Fruit fly (Drosophila melanogaster) whole organism, embryonic: ENCODE data around the gene bsf.

Experiments used
- Ada2b ChIP-seq: fragments of 200-800 bp; sonication (Bioruptor generic); IDR thresholded peaks from 2 replicates; pipeline ENCODE4 v1.3.6; 2022; ENCODE audit warnings: missing biosample characterization, missing genetic modification characterization
- Adf1 ChIP-seq: fragments of 200-800 bp; sonication (Bioruptor generic); IDR thresholded peaks from 2 replicates; pipeline ENCODE4 v1.3.6; 2022; ENCODE audit warnings: missing biosample characterization, missing genetic modification characterization
- BEAF-32 ChIP-seq: fragments of 200-800 bp; sonication (Bioruptor generic); optimal IDR thresholded peaks from 3 replicates; lab custom pipeline; 2017; ENCODE audit warnings: missing biosample characterization, missing genetic modification characterization, mild to moderate bottlenecking, moderate library complexity, missing genetic modification reagents
- CG11723 ChIP-seq: fragments of 200-800 bp; sonication (Bioruptor generic); optimal IDR thresholded peaks from 2 replicates; lab custom pipeline; 2017; ENCODE audit warnings: missing biosample characterization, mild to moderate bottlenecking, missing genetic modification characterization
- CG15696 ChIP-seq: fragments of 200-800 bp; sonication (Bioruptor generic); optimal IDR thresholded peaks from 2 replicates; lab custom pipeline; 2019; ENCODE audit warnings: missing biosample characterization, mild to moderate bottlenecking, missing genetic modification characterization, moderate library complexity
- CG17361 ChIP-seq: fragments of 200-800 bp; sonication (Bioruptor generic); IDR thresholded peaks from 3 replicates; pipeline ENCODE4 v1.3.6; 2022; ENCODE audit warnings: missing biosample characterization, missing genetic modification characterization
- CG17385 ChIP-seq: fragments of 200-800 bp; sonication (Bioruptor generic); optimal IDR thresholded peaks from 3 replicates; lab custom pipeline; 2018; ENCODE audit warnings: missing biosample characterization, mild to moderate bottlenecking, missing genetic modification characterization
- CG18764 ChIP-seq: fragments of 200-800 bp; sonication (Bioruptor generic); optimal IDR thresholded peaks from 3 replicates; lab custom pipeline; 2016; ENCODE audit warnings: missing biosample characterization, missing genetic modification characterization
- CG2889 ChIP-seq: fragments of 200-800 bp; sonication (Bioruptor generic); IDR thresholded peaks from 3 replicates; pipeline ENCODE4 v1.3.6; 2022; ENCODE audit warnings: missing biosample characterization, missing genetic modification characterization
- CG30431 ChIP-seq: fragments of 200-800 bp; sonication (Bioruptor generic); optimal IDR thresholded peaks from 2 replicates; lab custom pipeline; 2017; ENCODE audit warnings: missing biosample characterization, missing genetic modification characterization
- CG3281 ChIP-seq: fragments of 200-800 bp; sonication (Bioruptor generic); optimal IDR thresholded peaks from 3 replicates; lab custom pipeline; 2017; ENCODE audit warnings: missing biosample characterization, mild to moderate bottlenecking, missing genetic modification characterization
- CG34376 ChIP-seq: fragments of 200-800 bp; sonication (Bioruptor generic); optimal IDR thresholded peaks from 2 replicates; lab custom pipeline; 2018; ENCODE audit warnings: missing biosample characterization, mild to moderate bottlenecking, missing genetic modification characterization
- CG4328 ChIP-seq: fragments of 200-800 bp; sonication (Bioruptor generic); optimal IDR thresholded peaks from 3 replicates; lab custom pipeline; 2017; ENCODE audit warnings: missing biosample characterization, missing genetic modification reagents, missing genetic modification characterization
- CG43689 ChIP-seq: fragments of 200-800 bp; sonication (Bioruptor generic); IDR thresholded peaks from 2 replicates; pipeline ENCODE4 v1.3.6; 2022; ENCODE audit warnings: missing biosample characterization, missing genetic modification characterization
- CG6813 ChIP-seq: fragments of 200-800 bp; sonication (Bioruptor generic); optimal IDR thresholded peaks from 2 replicates; lab custom pipeline; 2017; ENCODE audit warnings: missing biosample characterization, missing genetic modification characterization, mild to moderate bottlenecking, moderate library complexity, missing genetic modification reagents
- CG7271 ChIP-seq: fragments of 200-800 bp; sonication (Bioruptor generic); optimal IDR thresholded peaks from 2 replicates; lab custom pipeline; 2018; ENCODE audit warnings: missing biosample characterization, mild to moderate bottlenecking, missing genetic modification characterization, moderate library complexity
- CG8388 ChIP-seq: fragments of 200-800 bp; sonication (Bioruptor generic); optimal IDR thresholded peaks from 2 replicates; lab custom pipeline; 2019; ENCODE audit warnings: missing biosample characterization, mild to moderate bottlenecking, missing genetic modification characterization, moderate library complexity
- CG8924 ChIP-seq: fragments of 200-800 bp; optimal IDR thresholded peaks from 3 replicates; lab custom pipeline; 2019; ENCODE audit warnings: missing biosample characterization, mild to moderate bottlenecking, missing genetic modification characterization, moderate library complexity
- Deaf1 ChIP-seq: fragments of 200-800 bp; optimal IDR thresholded peaks from 3 replicates; lab custom pipeline; 2019; ENCODE audit warnings: missing biosample characterization, mild to moderate bottlenecking, missing genetic modification characterization, moderate library complexity
- Drgx ChIP-seq: fragments of 200-800 bp; sonication (Bioruptor generic); IDR thresholded peaks from 2 replicates; pipeline ENCODE4 v1.3.6; 2022; ENCODE audit warnings: missing biosample characterization, missing genetic modification characterization
- Eip74EF ChIP-seq, 2 experiments: fragments of 200-800 bp in 1 of 2; fragments of >200 bp in 1 of 2; sonication (Bioruptor generic) in 1 of 2; optimal IDR thresholded peaks; 2 replicates each; lab custom pipeline; 2017 to 2019; ENCODE audit warnings: missing biosample characterization in 2 of 2, missing genetic modification characterization in 2 of 2, mild to moderate bottlenecking in 1 of 2, moderate library complexity in 1 of 2
- HLH3B ChIP-seq: fragments of 200-800 bp; sonication (Bioruptor generic); IDR thresholded peaks from 2 replicates; pipeline ENCODE4 v1.3.6; 2022; ENCODE audit warnings: missing biosample characterization, missing genetic modification characterization
- HmgD ChIP-seq: fragments of 200-800 bp; sonication (Bioruptor generic); optimal IDR thresholded peaks from 3 replicates; lab custom pipeline; 2016; ENCODE audit warnings: missing biosample characterization, missing genetic modification characterization
- Med ChIP-seq: fragments of 200-800 bp; sonication (Bioruptor generic); peaks from one replicate; lab custom pipeline; 2016; ENCODE audit warnings: missing biosample characterization, missing genetic modification characterization, mild to moderate bottlenecking, inconsistent platforms, moderate library complexity
- Meics ChIP-seq: fragments of 200-800 bp; sonication (Bioruptor generic); optimal IDR thresholded peaks from 2 replicates; lab custom pipeline; 2017; ENCODE audit warnings: missing biosample characterization, mild to moderate bottlenecking, missing genetic modification characterization
- Optix ChIP-seq: fragments of 200-800 bp; sonication (Bioruptor generic); IDR thresholded peaks from 3 replicates; pipeline ENCODE4 v1.3.6; 2022; ENCODE audit warnings: missing biosample characterization, missing genetic modification characterization
- Xbp1 ChIP-seq: fragments of 200-800 bp; sonication (Bioruptor generic); optimal IDR thresholded peaks from 3 replicates; lab custom pipeline; 2016; ENCODE audit warnings: missing biosample characterization, mild to moderate bottlenecking, missing genetic modification characterization
- ap ChIP-seq: fragments of 200-800 bp; sonication (Bioruptor generic); IDR thresholded peaks from 2 replicates; pipeline ENCODE4 v1.3.6; 2022; ENCODE audit warnings: missing biosample characterization, missing genetic modification characterization
- bbx ChIP-seq: fragments of 200-800 bp; sonication (Bioruptor generic); IDR thresholded peaks from 2 replicates; pipeline ENCODE4 v1.3.6; 2022; ENCODE audit warnings: missing biosample characterization, missing genetic modification characterization; ENCODE audit not compliant: partially characterized antibody
- bigmax ChIP-seq: fragments of 200-800 bp; sonication (Bioruptor generic); optimal IDR thresholded peaks from 2 replicates; lab custom pipeline; 2018; ENCODE audit warnings: missing biosample characterization, mild to moderate bottlenecking, missing genetic modification characterization
- chinmo ChIP-seq: fragments of 200-800 bp; sonication (Bioruptor generic); IDR thresholded peaks from 4 replicates; pipeline ENCODE4 v1.3.6; 2022; ENCODE audit warnings: missing biosample characterization, missing genetic modification characterization; ENCODE audit not compliant: partially characterized antibody
- dpn ChIP-seq, 2 experiments: fragments of 200-800 bp; sonication (Bioruptor generic); optimal IDR thresholded peaks; 3 replicates each; lab custom pipeline; 2016; ENCODE audit warnings: missing biosample characterization in 2 of 2, missing genetic modification characterization in 2 of 2
- emc ChIP-seq: fragments of 200-800 bp; sonication (Bioruptor generic); optimal IDR thresholded peaks from 2 replicates; lab custom pipeline; 2016; ENCODE audit warnings: missing biosample characterization, missing genetic modification characterization
- esg ChIP-seq: fragments of 200-800 bp; sonication (Bioruptor generic); conservative IDR thresholded peaks from 2 replicates; pipeline ENCODE4 v1.3.6; 2022; ENCODE audit warnings: missing biosample characterization, missing genetic modification characterization
- ftz-f1 ChIP-seq: fragments of 200-800 bp; sonication (Bioruptor generic); optimal IDR thresholded peaks from 2 replicates; lab custom pipeline; 2016; ENCODE audit warnings: missing biosample characterization, missing genetic modification characterization
- gcm ChIP-seq: fragments of 200-800 bp; sonication (Bioruptor generic); optimal IDR thresholded peaks from 2 replicates; lab custom pipeline; 2019; ENCODE audit warnings: missing biosample characterization, mild to moderate bottlenecking, missing genetic modification characterization, moderate library complexity
- gsb ChIP-seq: fragments of 200-800 bp; sonication (Bioruptor generic); IDR thresholded peaks from 2 replicates; pipeline ENCODE4 v1.3.6; 2022; ENCODE audit warnings: missing biosample characterization, missing genetic modification characterization
- gt ChIP-seq: fragments of 200-800 bp; sonication (Bioruptor generic); IDR thresholded peaks from 2 replicates; pipeline ENCODE4 v1.3.6; 2022; ENCODE audit warnings: missing biosample characterization, missing genetic modification characterization
- her ChIP-seq: fragments of 200-800 bp; sonication (Bioruptor generic); optimal IDR thresholded peaks from 2 replicates; lab custom pipeline; 2016; ENCODE audit warnings: missing biosample characterization, missing genetic modification characterization
- kay ChIP-seq: fragments of 200-800 bp; sonication (Bioruptor generic); optimal IDR thresholded peaks from 2 replicates; lab custom pipeline; 2016; ENCODE audit warnings: missing biosample characterization, missing genetic modification characterization
- lab ChIP-seq: fragments of 200-800 bp; sonication (Bioruptor generic); optimal IDR thresholded peaks from 3 replicates; lab custom pipeline; 2017; ENCODE audit warnings: missing biosample characterization, missing genetic modification characterization, mild to moderate bottlenecking, moderate library complexity, missing genetic modification reagents
- pnt ChIP-seq: fragments of 200-800 bp; sonication (Bioruptor generic); optimal IDR thresholded peaks from 3 replicates; lab custom pipeline; 2016; ENCODE audit warnings: missing biosample characterization, missing genetic modification characterization
- sens-2 ChIP-seq: fragments of 200-800 bp; sonication (Bioruptor generic); IDR thresholded peaks from 2 replicates; pipeline ENCODE4 v1.3.6; 2022; ENCODE audit warnings: missing biosample characterization, missing genetic modification characterization
- sima ChIP-seq: fragments of 200-800 bp; sonication (Bioruptor generic); optimal IDR thresholded peaks from 2 replicates; lab custom pipeline; 2016; ENCODE audit warnings: missing biosample characterization, missing genetic modification characterization
- sisA ChIP-seq: fragments of 200-800 bp; sonication (Bioruptor generic); IDR thresholded peaks from 2 replicates; pipeline ENCODE4 v1.3.6; 2022; ENCODE audit warnings: missing biosample characterization, missing genetic modification characterization
- ssp ChIP-seq: fragments of 200-800 bp; sonication (Bioruptor generic); IDR thresholded peaks from 2 replicates; pipeline ENCODE4 v1.3.6; 2022; ENCODE audit warnings: missing biosample characterization, missing genetic modification characterization
- stc ChIP-seq: fragments of 200-800 bp; sonication (Bioruptor generic); IDR thresholded peaks from 2 replicates; pipeline ENCODE4 v1.3.6; 2022; ENCODE audit warnings: missing biosample characterization, missing genetic modification characterization
- tna ChIP-seq: fragments of 200-800 bp; sonication (Bioruptor generic); IDR thresholded peaks from 2 replicates; pipeline ENCODE4 v1.3.6; 2022; ENCODE audit warnings: missing biosample characterization, missing genetic modification characterization; ENCODE audit not compliant: partially characterized antibody
- zen2 ChIP-seq: fragments of 200-800 bp; sonication (Bioruptor generic); IDR thresholded peaks from 3 replicates; pipeline ENCODE4 v1.3.6; 2022; ENCODE audit warnings: missing biosample characterization, missing genetic modification characterization; ENCODE audit not compliant: partially characterized antibody

The bsf gene

DNA sequence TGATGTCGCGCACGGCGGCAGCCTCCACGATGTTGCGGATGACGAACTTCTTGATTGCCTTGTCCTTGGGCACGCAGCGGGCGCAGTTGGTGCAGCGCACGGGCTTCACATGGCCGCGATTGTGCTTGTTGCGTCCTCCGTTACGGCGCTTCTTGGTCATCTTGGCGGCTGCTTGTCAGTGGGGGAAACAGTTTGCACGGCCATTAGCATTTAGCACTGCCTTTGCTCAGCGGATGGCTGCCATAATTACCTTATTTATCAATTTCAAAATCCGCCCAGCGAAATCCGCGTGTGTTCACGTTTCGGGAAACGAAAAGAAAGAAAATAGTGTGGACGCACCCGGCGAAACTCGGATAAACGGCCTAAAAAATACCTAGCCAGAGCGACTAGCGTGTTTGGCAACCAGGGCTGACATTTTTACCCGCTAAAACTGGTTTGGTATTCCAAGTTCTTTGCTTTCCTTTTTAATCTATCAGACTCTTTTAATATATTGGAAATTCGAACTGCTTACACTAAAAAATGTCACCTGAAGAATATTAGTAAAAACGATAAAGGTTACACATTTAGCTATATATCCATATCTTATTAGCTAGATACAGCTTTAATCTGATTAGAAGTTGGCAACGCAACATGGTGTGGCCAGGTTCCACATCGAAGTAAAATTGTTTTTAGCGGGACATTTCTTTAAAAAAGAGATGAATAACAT is 11.3 kb downstream of the bsf start, which contains the start of gene RpS26 (continued):
- no peak for TF ChIP-seq lab (GFP tag; lab: Kevin White, UChicago)
- no peak for TF ChIP-seq bigmax
- TF ChIP-seq ap (GFP tag; lab: Robert Waterston, UW): no peak
- TF ChIP-seq her (GFP tag; lab: Kevin White, UChicago): no peak
- no peak for TF ChIP-seq tna
- 0 out of 2 replicates have a peak, but pooled peaks have one; percentile 26 for TF ChIP-seq stc (GFP tag; lab: Robert Waterston, UW)
- TF ChIP-seq sens-2 (GFP tag; lab: Robert Waterston, UW): no peak; the same call in 1 of the 2 replicates
- peak; percentile 12 for TF ChIP-seq CG8388 (GFP tag; lab: Kevin White, UChicago)
- TF ChIP-seq Eip74EF (GFP tag; optimal IDR thresholded peaks at IDR 0.05; lab: Kevin White, UChicago): no peak
- 0 out of 3 replicates have a peak, but pooled peaks have one; percentile 10 for TF ChIP-seq CG2889 (GFP tag; lab: Robert Waterston, UW)
- no peak for TF ChIP-seq kay
- TF ChIP-seq sisA (GFP tag; lab: Robert Waterston, UW): peak; percentile 42; the same call in 1 of the 2 replicates
- TF ChIP-seq gt (GFP tag; lab: Robert Waterston, UW): no peak
- TF ChIP-seq HmgD (GFP tag; lab: Kevin White, UChicago): peak; percentile 66
- peak; percentile 60 for TF ChIP-seq CG34376 (GFP tag; lab: Kevin White, UChicago)
- TF ChIP-seq Deaf1 (tag; lab: Kevin White, UChicago): no peak
- TF ChIP-seq CG17361 (GFP tag; lab: Robert Waterston, UW): peak; percentile 81
- TF ChIP-seq ftz-f1: peak; percentile 40
- TF ChIP-seq CG43689 (GFP tag; lab: Robert Waterston, UW): no peak
- TF ChIP-seq chinmo (GFP tag; lab: Robert Waterston, UW): no peak
- peak; percentile 22 for TF ChIP-seq CG15696
- peak; percentile 56 for TF ChIP-seq BEAF-32 (GFP tag; lab: Kevin White, UChicago)
- no peak for TF ChIP-seq Drgx (GFP tag; lab: Robert Waterston, UW)
- TF ChIP-seq CG7271: no peak
- TF ChIP-seq CG8924 (tag; lab: Kevin White, UChicago): peak; percentile 51
- peak; percentile 52 for TF ChIP-seq CG30431 (GFP tag; lab: Kevin White, UChicago)
- no peak for TF ChIP-seq CG11723 (GFP tag; lab: Kevin White, UChicago)
- peak; percentile 53; the same call in 1 of the 2 replicates for TF ChIP-seq HLH3B (GFP tag; lab: Robert Waterston, UW)
- no peak for TF ChIP-seq CG6813
- no peak for TF ChIP-seq zen2
- TF ChIP-seq Med (GFP tag; lab: Kevin White, UChicago): peak; percentile 93
- TF ChIP-seq sima: no peak
- peak; percentile 27 for TF ChIP-seq CG17385 (GFP tag; lab: Kevin White, UChicago)
- peak; percentile 70 for TF ChIP-seq Xbp1
- TF ChIP-seq pnt: peak; percentile 48
- peak; percentile 44 for TF ChIP-seq CG4328 (GFP tag; lab: Kevin White, UChicago)
- TF ChIP-seq dpn (GFP tag; optimal IDR thresholded peaks at IDR 0.05; lab: Kevin White, UChicago): peak; percentile 42 to 70
- peak; percentile 67 for TF ChIP-seq emc (GFP tag; lab: Kevin White, UChicago)
- peak; percentile 45 for TF ChIP-seq CG3281 (GFP tag; lab: Kevin White, UChicago)
- TF ChIP-seq gsb (GFP tag; lab: Robert Waterston, UW): no peak
- TF ChIP-seq gcm (GFP tag; lab: Kevin White, UChicago): no peak
- TF ChIP-seq CG18764 (GFP tag; lab: Kevin White, UChicago): no peak
- TF ChIP-seq Optix: no peak
- TF ChIP-seq esg: no peak; the same call in 1 of the 2 replicates
- 0 out of 2 replicates have a peak, but pooled peaks have one; percentile 34 for TF ChIP-seq Adf1
- no peak for TF ChIP-seq Meics
- TF ChIP-seq ssp (GFP tag; lab: Robert Waterston, UW): peak; percentile 48
- TF ChIP-seq bbx (GFP tag; lab: Robert Waterston, UW): no peak; the same call in 1 of the 2 replicates
- TF ChIP-seq Ada2b (GFP tag; lab: Robert Waterston, UW): no peak; the same call in 1 of the 2 replicates
